Worm (Caenorhabditis elegans) whole organism, dauer: Measurements from ENCODE around the gene Y37H2A.13.

Source experiments
- unc-62 ChIP-seq: sonication (generic microtip); optimal IDR thresholded peaks from 2 replicates; lab custom pipeline; 2017; ENCODE audit warnings: missing biosample characterization, missing genetic modification reagents, missing genetic modification characterization

The Y37H2A.13 gene

ce11 chrV:18142549-18142948, at the start of gene Y37H2A.13:
TSS of gene Y37H2A.13 (plus strand) at chrV:18142849.
- TF ChIP-seq unc-62 (GFP tag; lab: Kevin White, UChicago) = no peak

ce11 chrV:18093941-18094340, 48.7 kb upstream of the Y37H2A.13 start:
- TF ChIP-seq unc-62 (GFP tag; lab: Kevin White, UChicago) = no peak

- TF ChIP-seq unc-62 (GFP tag; lab: Kevin White, UChicago) = no peak
Measured at ce11 chrV:18098387-18098786, 44.3 kb upstream of the Y37H2A.13 start, which contains the start of gene par-4. TSS of gene par-4 (plus strand) at chrV:18098687.

DNA sequence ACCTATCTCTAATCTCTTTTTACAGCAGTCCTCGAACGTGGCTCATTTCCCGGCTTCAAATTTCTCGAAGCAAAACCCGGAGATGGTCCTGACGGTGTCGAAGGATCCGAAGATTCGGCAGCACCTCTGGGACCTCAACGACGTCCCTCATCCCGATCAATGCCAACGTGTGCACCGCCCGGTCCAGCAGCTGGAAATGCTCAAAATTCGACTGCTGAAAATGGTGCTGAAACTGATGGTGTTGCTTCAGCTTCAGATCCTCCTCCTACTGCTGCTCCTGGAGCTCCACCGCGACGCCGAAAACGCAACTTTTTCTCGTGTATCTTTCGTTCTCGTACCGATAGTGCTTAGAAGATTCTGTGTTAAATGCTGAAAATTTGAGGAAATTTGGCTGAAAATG, 36.6 kb upstream of the Y37H2A.13 start:
- TF ChIP-seq unc-62 (GFP tag; lab: Kevin White, UChicago) = no peak

ce11 chrV:18107969-18108368, 34.7 kb upstream of the Y37H2A.13 start, which contains the start of gene Y37H2A.1:
TSS of gene Y37H2A.1 (plus strand) at chrV:18108269.
- no peak for TF ChIP-seq unc-62 (GFP tag; lab: Kevin White, UChicago)

- TF ChIP-seq unc-62 (GFP tag; lab: Kevin White, UChicago) = no peak
Measured at ce11 chrV:18109449-18109848, 33.2 kb upstream of the Y37H2A.13 start.

DNA sequence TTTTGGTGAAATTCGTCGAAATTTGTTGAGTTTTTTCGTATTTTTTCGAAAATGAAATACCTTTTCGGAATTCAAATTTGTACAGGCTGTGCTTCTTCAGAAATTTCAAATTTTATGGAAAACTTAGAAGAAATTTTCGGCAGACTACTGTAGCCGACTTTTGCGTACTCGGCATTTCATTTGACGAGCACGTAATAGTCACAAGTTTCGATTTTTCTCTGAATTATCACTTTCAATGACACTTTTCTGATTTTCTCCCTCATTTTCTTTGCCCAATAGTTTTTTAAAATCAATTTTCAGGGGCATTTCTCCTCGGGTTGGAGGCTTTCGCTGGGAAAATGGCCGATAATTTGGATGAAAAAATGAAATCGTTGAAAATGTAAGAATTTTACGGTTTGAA, 19.0 kb upstream of the Y37H2A.13 start, which contains the start of gene fbxa-107:
Gene fbxa-107 (plus strand): TSS at position 301 of the 400 bp plus-strand sequence.
- no peak for TF ChIP-seq unc-62 (GFP tag; lab: Kevin White, UChicago)

DNA sequence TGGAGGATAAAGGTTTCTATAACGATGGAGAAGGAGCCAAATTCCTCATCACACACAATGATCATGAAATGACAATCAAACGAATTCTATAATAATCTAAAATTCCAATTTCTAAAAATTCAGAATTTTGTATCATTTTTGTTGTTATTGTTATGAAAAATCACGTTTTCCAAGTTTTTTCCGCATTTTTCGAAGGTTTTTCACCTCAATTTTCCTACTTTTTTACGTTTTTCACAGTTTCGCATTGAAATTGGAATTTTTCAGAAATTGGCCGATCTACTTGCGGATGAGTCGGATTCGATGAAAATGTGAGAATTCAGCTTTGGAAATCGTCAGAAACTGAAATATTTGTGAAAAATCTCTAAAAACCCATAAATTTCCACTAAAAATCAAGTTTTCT, 17.6 kb upstream of the Y37H2A.13 start, which contains the start of gene fbxa-210:
Gene fbxa-210 (plus strand): TSS at position 301 of the 400 bp plus-strand sequence.
- TF ChIP-seq unc-62 (GFP tag; lab: Kevin White, UChicago) = no peak

DNA sequence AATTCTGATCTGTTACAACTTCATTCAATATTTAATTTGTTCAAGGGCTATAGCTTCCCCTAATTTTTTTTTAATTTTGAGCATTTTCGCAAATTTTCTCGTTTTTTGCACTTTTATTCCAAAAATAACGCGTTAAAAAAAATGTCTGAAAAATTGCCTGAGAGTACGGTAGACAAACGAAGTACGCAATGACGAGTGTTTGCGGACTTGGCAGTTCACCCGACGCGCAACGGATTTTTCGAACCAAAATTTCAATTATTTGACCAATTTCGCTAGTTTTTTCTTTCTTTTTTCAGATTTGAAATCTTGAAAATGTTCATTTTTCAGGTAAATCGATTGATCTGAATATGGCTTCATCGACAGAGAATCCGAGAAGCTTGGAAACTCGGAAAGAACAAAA, 15.5 kb upstream of the Y37H2A.13 start, which contains the start of gene fbxa-211:
Gene fbxa-211 (plus strand): TSS at position 328 of the 400 bp plus-strand sequence.
- no peak for TF ChIP-seq unc-62 (GFP tag; lab: Kevin White, UChicago)

- no peak for TF ChIP-seq unc-62 (GFP tag; lab: Kevin White, UChicago)
Measured at ce11 chrV:18128545-18128944, 14.1 kb upstream of the Y37H2A.13 start.

ce11 chrV:18131049-18131448, 11.6 kb upstream of the Y37H2A.13 start, which contains the start of gene Y37H2A.12:
TSS of gene Y37H2A.12 (minus strand) at chrV:18131129.
- TF ChIP-seq unc-62 (GFP tag; lab: Kevin White, UChicago) = no peak

- TF ChIP-seq unc-62 (GFP tag; lab: Kevin White, UChicago) = no peak
Measured at ce11 chrV:18133177-18133576, 9.5 kb upstream of the Y37H2A.13 start, which contains the start of gene Y37H2A.18. TSS of gene Y37H2A.18 (minus strand) at chrV:18133277.

DNA sequence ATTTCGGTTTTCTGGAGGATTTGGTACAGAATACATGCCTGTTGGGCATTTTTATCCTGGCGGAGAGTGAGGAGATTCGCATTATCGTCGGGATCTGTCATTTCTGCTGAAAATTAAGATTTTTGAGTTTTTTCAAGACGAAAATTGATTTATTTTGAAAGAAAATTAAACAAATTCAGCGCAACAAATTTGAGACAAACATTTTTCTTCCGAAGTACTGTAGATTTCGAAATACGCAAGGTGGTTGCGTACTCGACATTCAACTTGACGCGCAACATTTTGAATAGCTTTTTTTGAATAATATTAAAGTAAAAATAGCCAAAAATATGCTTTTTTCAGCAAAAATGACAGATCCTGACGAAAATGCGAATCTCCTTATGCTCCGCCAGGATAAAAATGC, 8.3 kb upstream of the Y37H2A.13 start, which contains the start of gene Y37H2A.7:
Gene Y37H2A.7 (minus strand): TSS at position 101 of the 400 bp plus-strand sequence.
- no peak for TF ChIP-seq unc-62 (GFP tag; lab: Kevin White, UChicago)

DNA sequence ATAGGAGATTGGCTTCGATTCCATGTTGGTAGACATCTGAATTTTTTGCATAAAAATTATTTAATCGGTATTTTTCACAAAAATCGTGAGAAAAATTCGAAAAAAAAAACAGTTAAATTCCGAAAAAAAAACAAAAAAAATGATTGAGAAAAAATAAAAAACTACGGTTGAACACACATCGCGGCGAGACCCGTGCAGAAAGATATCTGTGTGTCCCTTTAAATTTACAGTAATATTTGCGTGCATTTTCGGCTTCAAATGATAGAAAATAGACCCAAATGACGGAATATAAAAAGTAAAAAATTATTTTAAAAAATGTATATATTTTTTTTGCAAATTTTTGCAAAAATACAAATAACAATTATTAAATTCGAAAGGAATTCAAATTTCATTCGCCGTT, 5.0 kb upstream of the Y37H2A.13 start:
- no peak for TF ChIP-seq unc-62 (GFP tag; lab: Kevin White, UChicago)

ce11 chrV:18138695-18139094, 4.0 kb upstream of the Y37H2A.13 start, which contains the start of gene Y37H2A.10:
TSS of gene Y37H2A.10 (plus strand) at chrV:18138995.
- no peak for TF ChIP-seq unc-62 (GFP tag; lab: Kevin White, UChicago)

DNA sequence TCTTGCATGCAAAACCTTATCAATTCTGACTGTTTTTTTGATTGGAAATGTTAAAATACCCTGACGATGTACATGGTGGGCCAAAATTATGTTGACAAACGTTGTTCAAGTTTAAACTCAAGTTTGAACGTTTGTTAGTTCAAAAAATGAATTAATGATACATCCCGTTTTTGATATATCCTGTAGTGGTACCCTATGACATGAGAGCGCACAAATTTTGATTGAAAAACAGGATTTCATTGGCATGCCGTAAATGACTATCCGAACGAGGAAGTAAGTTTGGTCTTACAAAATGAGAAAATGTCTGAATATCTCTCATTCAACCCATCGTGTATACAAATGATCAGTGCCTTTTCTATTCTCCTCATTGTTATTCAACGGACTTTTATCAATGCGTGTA, 1.5 kb upstream of the Y37H2A.13 start, which contains the start of gene Y37H2A.11:
Gene Y37H2A.11 (plus strand): TSS at position 301 of the 400 bp plus-strand sequence.
- TF ChIP-seq unc-62 (GFP tag; lab: Kevin White, UChicago) = no peak

DNA sequence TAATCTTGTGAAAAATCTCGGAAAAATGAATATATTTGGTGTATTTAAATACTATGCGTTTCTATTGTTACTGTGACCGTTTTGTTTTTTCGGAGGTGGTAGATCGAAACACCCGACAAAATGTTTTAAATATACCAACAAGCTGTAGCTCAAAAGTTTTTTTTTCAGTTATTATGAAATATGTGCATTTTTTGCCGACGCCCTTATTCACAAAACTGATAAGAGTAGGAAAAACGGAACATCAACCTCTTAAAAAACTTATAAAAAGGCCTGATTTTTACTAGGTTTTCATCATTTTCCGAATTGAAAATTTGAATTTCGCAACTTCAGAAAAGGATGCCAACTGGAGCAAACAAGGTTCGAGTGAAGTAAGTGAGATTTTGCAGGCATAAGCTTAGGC, 796 bp downstream of the Y37H2A.13 start, which contains the start of gene Y37H2A.14:
Gene Y37H2A.14 (plus strand): TSS at position 301 of the 400 bp plus-strand sequence.
- TF ChIP-seq unc-62 (GFP tag; lab: Kevin White, UChicago) = no peak
